Worm (Caenorhabditis elegans) whole organism, L4/young adult: Measurements from ENCODE around the gene Y41D4A.4.

ENCODE experiments used
- W03F9.2 ChIP-seq: fragments of 150-350 bp; optimal IDR thresholded peaks from 2 replicates; lab custom pipeline; 2014; ENCODE audit warnings: missing biosample characterization, missing genetic modification characterization
- dao-5 ChIP-seq: sonication (generic microtip); optimal IDR thresholded peaks from 2 replicates; lab custom pipeline; 2016; ENCODE audit warnings: missing genotype, missing genetic modification characterization, moderate library complexity, missing compliant biosample characterization

DNA sequence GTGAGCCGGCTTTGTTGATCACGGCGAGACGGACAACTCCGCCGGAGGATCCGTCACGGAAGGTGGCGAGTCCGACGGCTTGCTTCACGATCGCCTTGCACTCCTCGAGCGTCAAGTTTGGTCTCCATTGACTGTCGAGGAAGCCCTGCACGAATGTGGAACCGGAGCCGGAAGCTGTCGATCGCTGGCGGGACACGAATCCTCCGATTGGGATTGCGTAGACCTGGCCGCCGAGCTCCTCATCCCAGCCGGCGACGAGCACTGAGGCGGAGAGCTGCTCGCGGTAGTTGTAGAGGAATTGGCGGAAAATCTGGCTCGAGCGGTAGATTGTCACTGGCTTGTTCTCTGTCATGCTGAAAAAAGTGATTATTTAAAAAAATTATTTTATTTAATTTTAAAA, 36.8 kb upstream of the Y41D4A.4 start:
- TF ChIP-seq dao-5 (tag; lab: Kevin White, UChicago) (no peak), W03F9.2 (tag; lab: Kevin White, UChicago) (no peak)
